Fruit fly (Drosophila melanogaster) whole organism, embryonic: ENCODE results near the gene Ldaf1.

Source experiments
- B-H1 ChIP-seq: fragments of 200-800 bp; sonication (Bioruptor generic); IDR thresholded peaks from 3 replicates; pipeline ENCODE4 v1.3.6; 2022; ENCODE audit warnings: missing biosample characterization, missing genetic modification characterization
- CG11504 ChIP-seq: fragments of 200-800 bp; sonication (Bioruptor generic); optimal IDR thresholded peaks from 3 replicates; lab custom pipeline; 2019; ENCODE audit warnings: missing biosample characterization, mild to moderate bottlenecking, missing genetic modification characterization, moderate library complexity
- CG13424 ChIP-seq: fragments of 200-800 bp; sonication (Bioruptor generic); optimal IDR thresholded peaks from 2 replicates; lab custom pipeline; 2019; ENCODE audit warnings: missing biosample characterization, mild to moderate bottlenecking, missing genetic modification characterization, moderate library complexity
- CG14860 ChIP-seq: fragments of 200-800 bp; sonication (Bioruptor generic); IDR thresholded peaks from 3 replicates; pipeline ENCODE4 v1.3.6; 2022; ENCODE audit warnings: missing biosample characterization, missing genetic modification characterization; ENCODE audit not compliant: partially characterized antibody
- CG15011 ChIP-seq: fragments of 200-800 bp; sonication (Bioruptor generic); optimal IDR thresholded peaks from 3 replicates; lab custom pipeline; 2018; ENCODE audit warnings: missing biosample characterization, mild to moderate bottlenecking, missing genetic modification characterization
- CG1603 ChIP-seq: fragments of 200-800 bp; sonication (Bioruptor generic); optimal IDR thresholded peaks from 2 replicates; lab custom pipeline; 2019; ENCODE audit warnings: missing biosample characterization, mild to moderate bottlenecking, missing genetic modification characterization, moderate library complexity
- CG16815 ChIP-seq: fragments of 200-800 bp; sonication (Bioruptor generic); optimal IDR thresholded peaks from 3 replicates; lab custom pipeline; 2017; ENCODE audit warnings: missing biosample characterization, mild to moderate bottlenecking, missing genetic modification characterization
- CG17359 ChIP-seq: fragments of 200-800 bp; sonication (Bioruptor generic); optimal IDR thresholded peaks from 3 replicates; lab custom pipeline; 2018; ENCODE audit warnings: missing biosample characterization, mild to moderate bottlenecking, missing genetic modification characterization, moderate library complexity
- CG17802 ChIP-seq: fragments of 200-800 bp; sonication (Bioruptor generic); optimal IDR thresholded peaks from 2 replicates; lab custom pipeline; 2018; ENCODE audit warnings: missing biosample characterization, mild to moderate bottlenecking, missing genetic modification characterization, moderate library complexity
- CG18011 ChIP-seq: fragments of 200-800 bp; sonication (Bioruptor generic); optimal IDR thresholded peaks from 2 replicates; lab custom pipeline; 2017; ENCODE audit warnings: missing biosample characterization, missing genetic modification characterization, mild to moderate bottlenecking, moderate library complexity, missing genotype
- CG2889 ChIP-seq: fragments of 200-800 bp; sonication (Bioruptor generic); IDR thresholded peaks from 3 replicates; pipeline ENCODE4 v1.3.6; 2022; ENCODE audit warnings: missing biosample characterization, missing genetic modification characterization
- CG30403 ChIP-seq: fragments of 200-800 bp; sonication (Bioruptor generic); optimal IDR thresholded peaks from 3 replicates; lab custom pipeline; 2016; ENCODE audit warnings: missing biosample characterization, missing genetic modification characterization
- CG32532 ChIP-seq: fragments of 200-800 bp; sonication (Bioruptor generic); IDR thresholded peaks from 2 replicates; pipeline ENCODE4 v1.3.6; 2022; ENCODE audit warnings: missing biosample characterization, missing genetic modification characterization
- CG32767 ChIP-seq: fragments of 200-800 bp; sonication (Bioruptor generic); IDR thresholded peaks from 2 replicates; pipeline ENCODE4 v1.3.6; 2022; ENCODE audit warnings: missing biosample characterization, missing genetic modification characterization
- CG3995 ChIP-seq: fragments of 200-800 bp; sonication (Bioruptor generic); optimal IDR thresholded peaks from 3 replicates; lab custom pipeline; 2016; ENCODE audit warnings: missing biosample characterization, missing genetic modification characterization
- CG4424 ChIP-seq: fragments of 200-800 bp; sonication (Bioruptor generic); optimal IDR thresholded peaks from 3 replicates; lab custom pipeline; 2016; ENCODE audit warnings: missing biosample characterization, missing genetic modification characterization
- CG7745 ChIP-seq: fragments of 200-800 bp; sonication (Bioruptor generic); optimal IDR thresholded peaks from 2 replicates; lab custom pipeline; 2018; ENCODE audit warnings: missing biosample characterization, mild to moderate bottlenecking, missing genetic modification characterization, moderate library complexity
- CG8290 ChIP-seq, 3 experiments: fragments of 200-800 bp; sonication (Bioruptor generic); optimal IDR thresholded peaks; 2 replicates each; lab custom pipeline; 2016 to 2019; ENCODE audit warnings: missing biosample characterization in 3 of 3, missing genetic modification characterization in 3 of 3, mild to moderate bottlenecking in 2 of 3, moderate library complexity in 1 of 3
- Chrac-16 ChIP-seq: fragments of 200-800 bp; sonication (Bioruptor generic); optimal IDR thresholded peaks from 3 replicates; lab custom pipeline; 2016; ENCODE audit warnings: missing biosample characterization, missing genetic modification characterization
- Dbx ChIP-seq: fragments of 200-800 bp; sonication (Bioruptor generic); IDR thresholded peaks from 3 replicates; pipeline ENCODE4 v1.3.6; 2022; ENCODE audit warnings: missing biosample characterization, missing genetic modification characterization
- E2f1 ChIP-seq: fragments of 200-800 bp; sonication (Bioruptor generic); IDR thresholded peaks from 2 replicates; pipeline ENCODE4 v1.3.6; 2022; ENCODE audit warnings: missing biosample characterization, missing genetic modification characterization
- H2.0 ChIP-seq: fragments of 200-800 bp; sonication (Bioruptor generic); IDR thresholded peaks from 2 replicates; pipeline ENCODE4 v1.3.6; 2022; ENCODE audit warnings: missing biosample characterization, missing genetic modification characterization
- HmgZ ChIP-seq: fragments of 200-800 bp; sonication (Bioruptor generic); optimal IDR thresholded peaks from 2 replicates; lab custom pipeline; 2018; ENCODE audit warnings: missing biosample characterization, mild to moderate bottlenecking, missing genetic modification characterization
- Hr51 ChIP-seq, 2 experiments: fragments of 200-800 bp; sonication (Bioruptor generic); optimal IDR thresholded peaks; 2 replicates in 1 of 2; 3 replicates in 1 of 2; lab custom pipeline; 2016 to 2018; ENCODE audit warnings: missing biosample characterization in 2 of 2, missing genetic modification characterization in 2 of 2, mild to moderate bottlenecking in 1 of 2, moderate library complexity in 1 of 2
- Jarid2 ChIP-seq: fragments of 200-800 bp; sonication (Bioruptor generic); optimal IDR thresholded peaks from 3 replicates; lab custom pipeline; 2017; ENCODE audit warnings: mild to moderate bottlenecking, missing biosample characterization, missing genetic modification reagents, missing genetic modification characterization
- MBD-R2 ChIP-seq: fragments of 200-800 bp; sonication (Bioruptor generic); IDR thresholded peaks from 2 replicates; pipeline ENCODE4 v1.3.6; 2022; ENCODE audit warnings: missing biosample characterization, missing genetic modification characterization
- NfI ChIP-seq: fragments of 200-800 bp; sonication (Bioruptor generic); optimal IDR thresholded peaks from 3 replicates; lab custom pipeline; 2018; ENCODE audit warnings: missing biosample characterization, mild to moderate bottlenecking, missing genetic modification characterization, moderate library complexity
- Poxn ChIP-seq: fragments of 200-800 bp; sonication (Bioruptor generic); IDR thresholded peaks from 2 replicates; pipeline ENCODE4 v1.3.6; 2022; ENCODE audit warnings: missing biosample characterization, missing genetic modification characterization
- Rfx ChIP-seq: fragments of 200-800 bp; sonication (Bioruptor generic); IDR thresholded peaks from 2 replicates; pipeline ENCODE4 v1.3.6; 2022; ENCODE audit warnings: missing biosample characterization, missing genetic modification characterization
- abd-A ChIP-seq: fragments of 200-800 bp; sonication (Bioruptor generic); optimal IDR thresholded peaks from 3 replicates; lab custom pipeline; 2019; ENCODE audit warnings: missing biosample characterization, mild to moderate bottlenecking, missing genetic modification characterization, moderate library complexity
- bowl ChIP-seq: fragments of 200-800 bp; sonication (Bioruptor generic); IDR thresholded peaks from 2 replicates; pipeline ENCODE4 v1.3.6; 2022; ENCODE audit warnings: missing biosample characterization, missing genetic modification characterization
- dati ChIP-seq: fragments of 200-800 bp; sonication (Bioruptor generic); IDR thresholded peaks from 2 replicates; pipeline ENCODE4 v1.3.6; 2022; ENCODE audit warnings: missing biosample characterization, missing genetic modification characterization
- fu2 ChIP-seq: fragments of 200-800 bp; sonication (Bioruptor generic); optimal IDR thresholded peaks from 2 replicates; lab custom pipeline; 2016; ENCODE audit warnings: missing biosample characterization, missing genetic modification characterization
- jumu ChIP-seq: fragments of 200-800 bp; sonication (Bioruptor generic); optimal IDR thresholded peaks from 3 replicates; lab custom pipeline; 2016; ENCODE audit warnings: missing biosample characterization, missing genetic modification characterization
- lbe ChIP-seq: fragments of 200-800 bp; sonication (Bioruptor generic); optimal IDR thresholded peaks from 2 replicates; lab custom pipeline; 2016; ENCODE audit warnings: missing biosample characterization, mild to moderate bottlenecking, missing genetic modification characterization
- lilli ChIP-seq: fragments of 200-800 bp; sonication (Bioruptor generic); optimal IDR thresholded peaks from 3 replicates; lab custom pipeline; 2016; ENCODE audit warnings: missing biosample characterization, missing genetic modification characterization
- lmd ChIP-seq: fragments of 200-800 bp; sonication (Bioruptor generic); IDR thresholded peaks from 2 replicates; pipeline ENCODE4 v1.3.6; 2022; ENCODE audit warnings: missing biosample characterization, missing genetic modification characterization
- lola ChIP-seq, 3 experiments: fragments of >200 bp in 2 of 3; fragments of 200-800 bp in 1 of 3; sonication (Bioruptor generic) in 1 of 3; optimal IDR thresholded peaks; 2 replicates each; lab custom pipeline; 2017 to 2019; ENCODE audit warnings: missing biosample characterization in 3 of 3, missing genetic modification characterization in 3 of 3, mild to moderate bottlenecking in 1 of 3, moderate library complexity in 1 of 3
- nau ChIP-seq: fragments of 200-800 bp; sonication (Bioruptor generic); optimal IDR thresholded peaks from 3 replicates; lab custom pipeline; 2017; ENCODE audit warnings: missing biosample characterization, mild to moderate bottlenecking, missing genetic modification characterization, missing genetic modification reagents
- odd ChIP-seq: fragments of 200-800 bp; sonication (Bioruptor generic); optimal IDR thresholded peaks from 2 replicates; lab custom pipeline; 2017; ENCODE audit warnings: missing biosample characterization, mild to moderate bottlenecking, missing genetic modification characterization
- salm ChIP-seq: fragments of 200-800 bp; sonication (Bioruptor generic); optimal IDR thresholded peaks from 2 replicates; lab custom pipeline; 2018; ENCODE audit warnings: missing biosample characterization, mild to moderate bottlenecking, missing genetic modification characterization
- sc ChIP-seq, 3 experiments: fragments of >200 bp in 2 of 3; fragments of 200-800 bp in 1 of 3; sonication (Bioruptor generic) in 1 of 3; optimal IDR thresholded peaks; 2 replicates in 2 of 3; 3 replicates in 1 of 3; lab custom pipeline; 2017; ENCODE audit warnings: mild to moderate bottlenecking in 1 of 3, missing biosample characterization in 1 of 3, missing genetic modification characterization in 1 of 3, missing genetic modification reagents in 1 of 3
- schlank ChIP-seq: fragments of 200-800 bp; sonication (Bioruptor generic); optimal IDR thresholded peaks from 2 replicates; lab custom pipeline; 2018; ENCODE audit warnings: missing biosample characterization, mild to moderate bottlenecking, missing genetic modification characterization
- shn ChIP-seq: fragments of 200-800 bp; sonication (Bioruptor generic); optimal IDR thresholded peaks from 3 replicates; lab custom pipeline; 2016; ENCODE audit warnings: missing biosample characterization, missing genetic modification characterization
- sima ChIP-seq: fragments of 200-800 bp; sonication (Bioruptor generic); optimal IDR thresholded peaks from 2 replicates; lab custom pipeline; 2016; ENCODE audit warnings: missing biosample characterization, missing genetic modification characterization
- tio ChIP-seq: fragments of 200-800 bp; sonication (Bioruptor generic); optimal IDR thresholded peaks from 2 replicates; lab custom pipeline; 2017; ENCODE audit warnings: missing biosample characterization, missing genetic modification characterization, inconsistent platforms
- toy ChIP-seq: fragments of 200-800 bp; sonication (Bioruptor generic); IDR thresholded peaks from 2 replicates; pipeline ENCODE4 v1.3.6; 2022; ENCODE audit warnings: missing biosample characterization, missing genetic modification characterization

Gene Ldaf1

dm6 chrX:1944245-1945114 lies 42.8 kb upstream of the Ldaf1 start (continued):
- TF ChIP-seq bowl (GFP tag; lab: Robert Waterston, UW) (no peak), lilli (GFP tag; lab: Kevin White, UChicago) (peak; percentile 42), tio (GFP tag; lab: Kevin White, UChicago) (no peak), fu2 (peak; percentile 42), toy (GFP tag; lab: Robert Waterston, UW) (no peak), jumu (GFP tag; lab: Kevin White, UChicago) (peak; percentile 36), odd (no peak), nau (GFP tag; lab: Kevin White, UChicago) (no peak), B-H1 (GFP tag; lab: Robert Waterston, UW) (peak; percentile 33; the same call in 1 of the 3 replicates), CG2889 (GFP tag; lab: Robert Waterston, UW) (peak; percentile 63), CG32767 (0 out of 2 replicates have a peak, but pooled peaks have one; percentile 8), CG18011 (GFP tag; lab: Kevin White, UChicago) (no peak), Rfx (GFP tag; lab: Robert Waterston, UW) (peak; percentile 76), shn (GFP tag; lab: Kevin White, UChicago) (peak; percentile 31), Poxn (peak; percentile 22; the same call in 1 of the 2 replicates), CG14860 (0 out of 3 replicates have a peak, but pooled peaks have one; percentile 11), lola (GFP tag; optimal IDR thresholded peaks at IDR 0.05; lab: Kevin White, UChicago) (peak in 1 of 3 experiments; percentile 7), lmd (GFP tag; lab: Robert Waterston, UW) (peak; percentile 78), CG16815 (peak; percentile 2), HmgZ (tag; lab: Kevin White, UChicago) (no peak), CG32532 (GFP tag; lab: Robert Waterston, UW) (peak; percentile 64), CG7745 (tag; lab: Kevin White, UChicago) (no peak), E2f1 (GFP tag; lab: Robert Waterston, UW) (peak; percentile 14; the same call in 1 of the 2 replicates), sc (optimal IDR thresholded peaks at IDR 0.05; lab: Kevin White, UChicago) (no peak), sc (GFP tag; optimal IDR thresholded peaks at IDR 0.05; lab: Kevin White, UChicago) (no peak), NfI (GFP tag; lab: Kevin White, UChicago) (peak; percentile 52), dati (GFP tag; lab: Robert Waterston, UW) (0 out of 2 replicates have a peak, but pooled peaks have one; percentile 4), Hr51 (GFP tag; optimal IDR thresholded peaks at IDR 0.05; lab: Kevin White, UChicago) (peak in 1 of 2 experiments; percentile 51), CG13424 (peak; percentile 25), CG3995 (GFP tag; lab: Kevin White, UChicago) (peak; percentile 31), Chrac-16 (GFP tag; lab: Kevin White, UChicago) (peak; percentile 49), CG8290 (GFP tag; optimal IDR thresholded peaks at IDR 0.05; lab: Kevin White, UChicago) (no peak), CG8290 (tag; optimal IDR thresholded peaks at IDR 0.05; lab: Kevin White, UChicago) (peak in 1 of 2 experiments; percentile 62), Jarid2 (GFP tag; lab: Kevin White, UChicago) (no peak), CG1603 (tag; lab: Kevin White, UChicago) (peak; percentile 76), sima (GFP tag; lab: Kevin White, UChicago) (no peak), CG15011 (no peak), MBD-R2 (GFP tag; lab: Robert Waterston, UW) (no peak; the same call in 1 of the 2 replicates), salm (peak; percentile 6), H2.0 (GFP tag; lab: Robert Waterston, UW) (0 out of 2 replicates have a peak, but pooled peaks have one; percentile 32), CG4424 (GFP tag; lab: Kevin White, UChicago) (peak; percentile 11), CG11504 (tag; lab: Kevin White, UChicago) (peak; percentile 39), CG17359 (peak; percentile 40), CG17802 (no peak), Dbx (GFP tag; lab: Robert Waterston, UW) (peak; percentile 46; the same call in 2 of the 3 replicates), CG30403 (GFP tag; lab: Kevin White, UChicago) (no peak), lbe (GFP tag; lab: Kevin White, UChicago) (no peak), schlank (tag; lab: Kevin White, UChicago) (no peak), abd-A (tag; lab: Kevin White, UChicago) (peak; percentile 5)
